Worm (Caenorhabditis elegans): ENCODE results near the gene acs-20.

The acs-20 gene

ce11 chrIV:12361392-12362092 lies 37.0 kb downstream of the acs-20 start, which contains the start of the genes ccr-4 and ZC518.8:
Gene ccr-4 (plus strand): TSS chrIV:12361542.
Gene ZC518.8 (minus strand): TSS chrIV:12361908.
- 0 out of 2 replicates have a peak, but pooled peaks have one; percentile 67 for TF ChIP-seq bed-1 (GFP tag; IDR thresholded peaks at IDR 0.05)
- TF ChIP-seq attf-3 (GFP tag; conservative IDR thresholded peaks at IDR 0.05) = no peak
- TF ChIP-seq cebp-2 (GFP tag; IDR thresholded peaks at IDR 0.05) = 0 out of 2 replicates have a peak, but pooled peaks have one; percentile 56
- peak; percentile 47; the same call in 1 of the 2 replicates for TF ChIP-seq zfh-2 (GFP tag; conservative IDR thresholded peaks at IDR 0.05)
- TF ChIP-seq F57A8.1 (GFP tag; optimal IDR thresholded peaks at IDR 0.05) = no peak
- peak; percentile 2 to 76 for TF ChIP-seq let-607 (tag; optimal IDR thresholded peaks at IDR 0.05)
- TF ChIP-seq lin-26 (GFP tag; IDR thresholded peaks at IDR 0.05) = 0 out of 2 replicates have a peak, but pooled peaks have one; percentile 50
- TF ChIP-seq ztf-28 (GFP tag; IDR thresholded peaks at IDR 0.05) = 0 out of 2 replicates have a peak, but pooled peaks have one; percentile 32
- peak; percentile 40 for TF ChIP-seq nhr-80 (tag; optimal IDR thresholded peaks at IDR 0.05)
- 0 out of 2 replicates have a peak, but pooled peaks have one; percentile 16 for TF ChIP-seq D2030.7 (GFP tag; IDR thresholded peaks at IDR 0.05)
- TF ChIP-seq attf-5 (GFP tag; optimal IDR thresholded peaks at IDR 0.05) = peak; percentile 52
- TF ChIP-seq F52B5.7 (tag; optimal IDR thresholded peaks at IDR 0.05) = no peak
- no peak for TF ChIP-seq B0261.1 (tag; optimal IDR thresholded peaks at IDR 0.05)
- TF ChIP-seq lin-54 (GFP tag; optimal IDR thresholded peaks at IDR 0.05) = peak; percentile 27
- 0 out of 2 replicates have a peak, but pooled peaks have one; percentile 34 for TF ChIP-seq aptf-3 (GFP tag; IDR thresholded peaks at IDR 0.05)
- TF ChIP-seq B0019.2 (GFP tag; conservative IDR thresholded peaks at IDR 0.05) = no peak

ce11 chrIV:12360742-12361195 lies 37.7 kb downstream of the acs-20 start, which contains the start of gene sec-24.2:
Gene sec-24.2 (minus strand): TSS chrIV:12360792.
- TF ChIP-seq egrh-3 (GFP tag; IDR thresholded peaks at IDR 0.05) = no peak
- no peak for TF ChIP-seq lsy-27 (tag; optimal IDR thresholded peaks at IDR 0.05; ENCODE audit: borderline replicate concordance, insufficient read depth)
- TF ChIP-seq B0019.2 (GFP tag; conservative IDR thresholded peaks at IDR 0.05) = no peak
- TF ChIP-seq cebp-2 (GFP tag; IDR thresholded peaks at IDR 0.05) = no peak
- 0 out of 2 replicates have a peak, but pooled peaks have one; percentile 25 for TF ChIP-seq attf-6 (GFP tag; IDR thresholded peaks at IDR 0.05)
- TF ChIP-seq snpc-4 (GFP tag; optimal IDR thresholded peaks at IDR 0.05) = no peak
- TF ChIP-seq snpc-4 (tag; optimal IDR thresholded peaks at IDR 0.05) = no peak
- TF ChIP-seq atf-7 (tag; optimal IDR thresholded peaks at IDR 0.05) = no peak
- TF ChIP-seq egl-18 (GFP tag; IDR thresholded peaks at IDR 0.05) = no peak
- no peak for TF ChIP-seq mel-28 (tag; optimal IDR thresholded peaks at IDR 0.05; ENCODE audit: borderline replicate concordance)
- TF ChIP-seq ceh-27 (GFP tag; optimal IDR thresholded peaks at IDR 0.05) = no peak
- no peak for TF ChIP-seq F23B12.7 (tag; optimal IDR thresholded peaks at IDR 0.05; ENCODE audit: insufficient read depth)
- TF ChIP-seq F55B11.4 (tag; optimal IDR thresholded peaks at IDR 0.05; ENCODE audit: borderline replicate concordance, insufficient read depth) = no peak
- TF ChIP-seq ceh-40 (GFP tag; IDR thresholded peaks at IDR 0.05) = no peak
- TF ChIP-seq snpc-1.3 (tag; optimal IDR thresholded peaks at IDR 0.05; ENCODE audit: insufficient read depth) = no peak
- TF ChIP-seq sea-2 (GFP tag; IDR thresholded peaks at IDR 0.05) = no peak
- peak; percentile 86 for TF ChIP-seq madf-6 (GFP tag; IDR thresholded peaks at IDR 0.05)
- TF ChIP-seq dox-1 (GFP tag; IDR thresholded peaks at IDR 0.05) = peak; percentile 24; the same call in 1 of the 2 replicates
- TF ChIP-seq B0035.1 (tag; optimal IDR thresholded peaks at IDR 0.05) = no peak
- TF ChIP-seq him-1 (tag; optimal IDR thresholded peaks at IDR 0.05) = no peak
- TF ChIP-seq somi-1 (GFP tag; optimal IDR thresholded peaks at IDR 0.05) = no peak
- no peak for TF ChIP-seq F49E8.2 (tag; optimal IDR thresholded peaks at IDR 0.05; ENCODE audit: insufficient read depth)
- TF ChIP-seq mxl-1 (tag; optimal IDR thresholded peaks at IDR 0.05) = no peak
- TF ChIP-seq lsl-1 (GFP tag; optimal IDR thresholded peaks at IDR 0.05) = peak; percentile 83
- peak; percentile 58 for TF ChIP-seq ceh-91 (GFP tag; IDR thresholded peaks at IDR 0.05)
- no peak for TF ChIP-seq hmg-20 (GFP tag; IDR thresholded peaks at IDR 0.05)
- TF ChIP-seq dpff-1 (tag; optimal IDR thresholded peaks at IDR 0.05) = no peak
- no peak for TF ChIP-seq lin-54 (GFP tag; optimal IDR thresholded peaks at IDR 0.05)
- no peak for TF ChIP-seq rcor-1 (GFP tag; IDR thresholded peaks at IDR 0.05)
- peak; percentile 29 for TF ChIP-seq xnd-1 (tag; optimal IDR thresholded peaks at IDR 0.05)
- no peak for TF ChIP-seq F52B5.7 (tag; optimal IDR thresholded peaks at IDR 0.05)
- TF ChIP-seq aptf-2 (GFP tag; conservative IDR thresholded peaks at IDR 0.05) = no peak
